Worm (Caenorhabditis elegans) whole organism, L4 larva: ENCODE measurements around the gene set-13.
A peak's percentile ranks its signal among the peaks of the same experiment; 100 is the strongest.

ENCODE experiments used
- F26F4.8 ChIP-seq: fragments of 200-800 bp; sonication (Bioruptor generic); conservative IDR thresholded peaks from 2 replicates; pipeline ENCODE4 v1.3.6; 2022; ENCODE audit warnings: missing genetic modification characterization, missing compliant biosample characterization
- R02D3.7 ChIP-seq: fragments of 150-350 bp; sonication (generic microtip); optimal IDR thresholded peaks from 3 replicates; lab custom pipeline; 2014; ENCODE audit warnings: missing biosample characterization, missing genetic modification characterization
- Y105C5A.15 ChIP-seq: fragments of 200-800 bp; sonication (Bioruptor generic); IDR thresholded peaks from 2 replicates; pipeline ENCODE4 v1.3.6; 2022; ENCODE audit warnings: missing genetic modification characterization, missing compliant biosample characterization
- ZK337.2 ChIP-seq: fragments of 200-800 bp; sonication (Bioruptor generic); IDR thresholded peaks from 2 replicates; pipeline ENCODE4 v1.3.6; 2022; ENCODE audit warnings: missing genetic modification reagents, missing genetic modification characterization, missing compliant biosample characterization
- attf-4 ChIP-seq: sonication (generic microtip); optimal IDR thresholded peaks from 3 replicates; lab custom pipeline; 2017; ENCODE audit warnings: missing biosample characterization, missing genetic modification characterization
- ceh-28 ChIP-seq: fragments of 150-350 bp; optimal IDR thresholded peaks from 2 replicates; lab custom pipeline; 2014; ENCODE audit warnings: missing biosample characterization, missing genetic modification reagents, missing genetic modification characterization
- ceh-62 ChIP-seq: sonication (generic microtip); optimal IDR thresholded peaks from 2 replicates; lab custom pipeline; 2017; ENCODE audit warnings: missing biosample characterization, missing genetic modification characterization
- ctbp-1 ChIP-seq: fragments of 200-800 bp; sonication (Bioruptor generic); IDR thresholded peaks from 2 replicates; pipeline ENCODE4 v1.3.6; 2022; ENCODE audit warnings: missing genetic modification reagents, missing genetic modification characterization, missing compliant biosample characterization
- daf-16 ChIP-seq, 3 experiments: sonication (generic microtip); optimal IDR thresholded peaks; 2 replicates each; lab custom pipeline; 2016 to 2017; ENCODE audit warnings: missing genetic modification characterization in 3 of 3, missing genetic modification reagents in 3 of 3, mild to moderate bottlenecking in 2 of 3, missing compliant biosample characterization in 2 of 3, missing biosample characterization in 1 of 3, moderate library complexity in 1 of 3
- daf-19 ChIP-seq: fragments of 200-800 bp; sonication (Bioruptor generic); conservative IDR thresholded peaks from 2 replicates; pipeline ENCODE4 v1.3.6; 2022; ENCODE audit warnings: missing genetic modification characterization, missing compliant biosample characterization
- dpl-1 ChIP-seq: fragments of 150-350 bp; optimal IDR thresholded peaks from 2 replicates; lab custom pipeline; 2014; ENCODE audit warnings: missing biosample characterization, missing genetic modification reagents, missing genetic modification characterization
- duxl-1 ChIP-seq: sonication (generic microtip); optimal IDR thresholded peaks from 2 replicates; lab custom pipeline; 2016; ENCODE audit warnings: mild to moderate bottlenecking, missing genetic modification characterization, moderate library complexity, missing compliant biosample characterization; ENCODE audit not compliant: poor library complexity
- egl-43 ChIP-seq: fragments of 200-800 bp; sonication (Bioruptor generic); IDR thresholded peaks from 2 replicates; pipeline ENCODE4 v1.3.6; 2022; ENCODE audit warnings: missing genetic modification reagents, missing genetic modification characterization, missing compliant biosample characterization
- fos-1 ChIP-seq: fragments of 150-350 bp; optimal IDR thresholded peaks from 2 replicates; lab custom pipeline; 2014; ENCODE audit warnings: missing biosample characterization, missing genetic modification characterization
- hif-1 ChIP-seq, 2 experiments: sonication (generic microtip); optimal IDR thresholded peaks; 2 replicates each; lab custom pipeline; 2016 to 2017; ENCODE audit warnings: missing compliant biosample characterization in 2 of 2, missing genetic modification characterization in 2 of 2, missing genetic modification reagents in 2 of 2, missing genotype in 2 of 2, mild to moderate bottlenecking in 1 of 2
- hlh-30 ChIP-seq: sonication (generic microtip); optimal IDR thresholded peaks from 2 replicates; lab custom pipeline; 2017; ENCODE audit warnings: antibody characterized with exemption, mild to moderate bottlenecking, missing genetic modification characterization, missing compliant biosample characterization; ENCODE audit not compliant: insufficient read depth
- hmg-1.1 ChIP-seq: fragments of 200-800 bp; sonication (Bioruptor generic); IDR thresholded peaks from 2 replicates; pipeline ENCODE4 v1.3.6; 2022; ENCODE audit warnings: missing genetic modification reagents, missing genetic modification characterization, missing compliant biosample characterization
- jun-1 ChIP-seq: fragments of 150-350 bp; optimal IDR thresholded peaks from 2 replicates; lab custom pipeline; 2014; ENCODE audit warnings: missing biosample characterization, missing genetic modification reagents, missing genetic modification characterization
- lin-29 ChIP-seq: fragments of 200-800 bp; sonication (Bioruptor generic); IDR thresholded peaks from 2 replicates; pipeline ENCODE4 v1.3.6; 2022; ENCODE audit warnings: missing genetic modification reagents, missing genetic modification characterization, missing compliant biosample characterization
- lin-39 ChIP-seq: fragments of 150-350 bp; optimal IDR thresholded peaks from 2 replicates; lab custom pipeline; 2014; ENCODE audit warnings: missing biosample characterization, missing genetic modification reagents, missing genetic modification characterization
- lir-3 ChIP-seq: sonication (generic microtip); optimal IDR thresholded peaks from 2 replicates; lab custom pipeline; 2016; ENCODE audit warnings: mild to moderate bottlenecking, missing genetic modification characterization, missing compliant biosample characterization
- mdl-1 ChIP-seq, 2 experiments: fragments of 150-350 bp in 1 of 2; sonication (generic microtip) in 1 of 2; optimal IDR thresholded peaks; 2 replicates each; lab custom pipeline; 2014 to 2017; ENCODE audit warnings: missing biosample characterization in 2 of 2, missing genetic modification characterization in 2 of 2
- mep-1 ChIP-seq: fragments of 150-350 bp; sonication (generic microtip); optimal IDR thresholded peaks from 3 replicates; lab custom pipeline; 2014; ENCODE audit warnings: missing biosample characterization, missing genetic modification characterization
- mes-2 ChIP-seq: sonication (generic microtip); optimal IDR thresholded peaks from 2 replicates; lab custom pipeline; 2016; ENCODE audit warnings: missing genotype, mild to moderate bottlenecking, missing genetic modification characterization, missing compliant biosample characterization; ENCODE audit not compliant: poor library complexity, severe bottlenecking
- mxl-2 ChIP-seq: fragments of 200-800 bp; sonication (Bioruptor generic); conservative IDR thresholded peaks from 2 replicates; pipeline ENCODE4 v1.3.6; 2022; ENCODE audit warnings: missing genetic modification reagents, missing genetic modification characterization, missing compliant biosample characterization
- nhr-10 ChIP-seq: fragments of 150-350 bp; optimal IDR thresholded peaks from 2 replicates; lab custom pipeline; 2014; ENCODE audit warnings: missing biosample characterization, missing genetic modification characterization
- nhr-237 ChIP-seq: sonication (generic microtip); optimal IDR thresholded peaks from 2 replicates; lab custom pipeline; 2017; ENCODE audit warnings: missing biosample characterization, missing genetic modification characterization
- nhr-42 ChIP-seq: fragments of 200-800 bp; sonication (Bioruptor generic); IDR thresholded peaks from 2 replicates; pipeline ENCODE4 v1.3.6; 2022; ENCODE audit warnings: missing genetic modification characterization, missing compliant biosample characterization
- pha-4 ChIP-seq, 2 experiments: fragments of 150-350 bp in 1 of 2; fragments of 200-800 bp in 1 of 2; sonication (Bioruptor generic) in 1 of 2; IDR thresholded peaks in 1 of 2; optimal IDR thresholded peaks in 1 of 2; 2 replicates each; pipeline versions ENCODE4 v1.3.6 to Lab custom; 2014 to 2022; ENCODE audit warnings: missing genetic modification characterization in 2 of 2, missing genetic modification reagents in 2 of 2, missing biosample characterization in 1 of 2, missing compliant biosample characterization in 1 of 2
- saeg-2 ChIP-seq: fragments of 200-800 bp; sonication (Bioruptor generic); IDR thresholded peaks from 2 replicates; pipeline ENCODE4 v1.3.6; 2022; ENCODE audit warnings: missing genetic modification reagents, missing genetic modification characterization, missing compliant biosample characterization
- skn-1 ChIP-seq: fragments of 150-350 bp; optimal IDR thresholded peaks from 2 replicates; lab custom pipeline; 2014; ENCODE audit warnings: missing biosample characterization, missing genetic modification characterization
- spr-3 ChIP-seq: fragments of 200-800 bp; sonication (Bioruptor generic); optimal IDR thresholded peaks from 2 replicates; lab custom pipeline; 2018; ENCODE audit warnings: mild to moderate bottlenecking, missing genetic modification characterization, missing compliant biosample characterization
- unc-62 ChIP-seq, 3 experiments: fragments of 150-350 bp in 1 of 3; sonication (generic microtip); optimal IDR thresholded peaks in 2 of 3; peaks in 1 of 3; 1 replicate in 1 of 3; 2 replicates in 2 of 3; lab custom pipeline; 2014 to 2017; ENCODE audit warnings: missing biosample characterization in 3 of 3, missing genetic modification characterization in 3 of 3, missing genetic modification reagents in 3 of 3, missing genotype in 1 of 3
- zfp-2 ChIP-seq: sonication (generic microtip); optimal IDR thresholded peaks from 2 replicates; lab custom pipeline; 2016; ENCODE audit warnings: mild to moderate bottlenecking, missing genetic modification characterization, missing compliant biosample characterization
- zip-11 ChIP-seq: fragments of 200-800 bp; sonication (Bioruptor generic); IDR thresholded peaks from 2 replicates; pipeline ENCODE4 v1.3.6; 2022; ENCODE audit warnings: missing genetic modification characterization, missing compliant biosample characterization
- ztf-11 ChIP-seq: fragments of 150-350 bp; optimal IDR thresholded peaks from 2 replicates; lab custom pipeline; 2014; ENCODE audit warnings: missing biosample characterization, missing genetic modification characterization

The set-13 gene

DNA sequence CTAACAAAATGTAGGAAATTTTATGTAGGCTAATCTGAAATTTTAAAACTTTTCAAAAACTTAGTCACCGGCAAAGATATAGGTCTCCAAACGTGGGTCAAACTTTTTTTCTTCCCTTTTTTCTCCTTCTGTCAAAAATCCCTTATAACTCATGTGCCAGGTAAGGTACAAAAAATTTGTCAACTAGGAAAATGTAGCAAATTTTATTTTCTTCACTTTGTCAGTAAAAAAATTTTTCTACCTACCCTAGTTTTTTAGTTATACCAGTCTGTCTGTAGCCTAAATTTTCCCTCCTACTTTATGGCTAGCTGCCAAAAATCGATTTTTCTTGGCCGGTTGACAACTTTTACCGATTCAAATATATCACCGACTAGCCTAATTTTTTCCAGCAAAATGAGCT, at the start of gene set-13:
Gene set-13 (plus strand): TSS at position 301 of the 400 bp plus-strand sequence.
- TF ChIP-seq F26F4.8 (GFP tag; lab: Robert Waterston, UW) (no peak), spr-3 (GFP tag; lab: Kevin White, UChicago) (no peak), nhr-42 (no peak), skn-1 (tag; lab: Kevin White, UChicago) (no peak), fos-1 (tag; lab: Kevin White, UChicago) (no peak)

DNA sequence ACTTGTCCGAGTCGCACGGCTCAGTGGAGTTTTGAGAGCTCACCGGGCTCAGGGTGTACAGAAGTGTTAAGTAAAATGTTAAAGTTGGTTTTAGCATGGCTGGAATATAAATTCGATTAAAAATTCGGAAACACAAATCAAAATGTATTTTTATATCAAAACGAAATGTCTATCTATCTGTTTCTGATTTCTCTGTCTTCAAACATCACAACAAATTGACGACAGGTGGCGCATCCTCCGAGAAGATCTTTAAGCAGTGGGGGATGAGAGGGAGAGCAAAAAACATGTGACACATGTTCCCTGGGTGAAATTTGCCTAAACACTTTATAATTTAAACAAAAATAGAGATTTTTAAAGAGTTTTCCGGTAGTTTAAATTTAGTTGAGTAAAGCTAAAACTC, 47.8 kb upstream of the set-13 start, which contains the start of gene F08D12.7:
Gene F08D12.7 (minus strand): TSS at position 101 of the 400 bp plus-strand sequence.
- TF ChIP-seq hlh-30 (tag; lab: Kevin White, UChicago) (no peak), daf-16 (GFP tag; optimal IDR thresholded peaks at IDR 0.05; lab: Kevin White, UChicago) (peak in 1 of 2 experiments; percentile 36), daf-16 (tag; optimal IDR thresholded peaks at IDR 0.05; lab: Kevin White, UChicago) (no peak)

DNA sequence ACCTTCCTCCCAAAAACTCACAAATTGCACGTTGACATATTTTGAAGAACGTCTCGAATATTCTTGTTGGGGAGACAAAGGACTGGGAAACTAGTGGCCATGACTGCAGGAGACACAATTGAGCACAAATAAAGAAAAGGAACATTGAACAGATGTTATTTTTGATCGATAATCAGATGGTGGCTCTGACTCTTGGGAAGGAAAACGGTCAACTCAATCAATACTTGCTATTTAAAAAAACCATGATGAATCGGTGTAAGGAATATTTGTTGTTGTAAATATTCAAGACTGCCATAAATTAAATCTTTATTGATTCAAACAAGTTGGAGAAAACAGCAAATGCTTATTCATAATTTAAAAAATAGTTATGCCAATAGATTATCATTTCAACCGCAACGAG, 46.0 kb upstream of the set-13 start, which contains the start of gene fbxb-105:
Gene fbxb-105 (minus strand): TSS at position 101 of the 400 bp plus-strand sequence.
- TF ChIP-seq hif-1 (tag; optimal IDR thresholded peaks at IDR 0.05; lab: Kevin White, UChicago) (no peak), mdl-1 (tag; optimal IDR thresholded peaks at IDR 0.05; lab: Kevin White, UChicago) (no peak), saeg-2 (no peak), nhr-10 (no peak), ceh-28 (tag; lab: Kevin White, UChicago) (no peak), ceh-62 (tag; lab: Kevin White, UChicago) (no peak), jun-1 (tag; lab: Kevin White, UChicago) (no peak), unc-62 (GFP tag; optimal IDR thresholded peaks at IDR 0.05 in 1 of 2; lab: Kevin White, UChicago) (no peak), unc-62 (tag; optimal IDR thresholded peaks at IDR 0.05; lab: Kevin White, UChicago) (no peak)
- TF ChIP-seq, all 104 proteins: peak for 0

DNA sequence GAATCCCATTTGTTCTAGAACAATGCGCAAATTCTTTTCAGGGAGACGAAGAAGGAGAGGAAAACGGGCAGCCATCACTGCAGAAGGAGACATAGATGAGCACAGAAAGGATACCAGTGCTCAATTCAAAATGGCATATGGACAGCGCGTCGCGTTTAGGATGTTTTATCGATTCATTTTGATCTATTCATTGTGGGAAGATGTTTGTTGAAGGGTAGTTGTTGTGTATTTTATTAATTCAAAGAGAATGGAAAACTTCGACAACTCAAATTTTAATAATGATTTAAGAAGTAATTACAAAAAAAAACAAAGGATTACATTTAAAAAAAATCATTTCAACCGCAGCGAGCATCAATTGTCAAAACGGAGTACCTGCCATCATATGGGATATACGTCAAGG, 44.6 kb upstream of the set-13 start, which contains the start of gene sdz-10:
Gene sdz-10 (minus strand): TSS at position 101 of the 400 bp plus-strand sequence.
- no peak for TF ChIP-seq zfp-2 (tag; lab: Kevin White, UChicago)
- no peak for TF ChIP-seq skn-1 (tag; lab: Kevin White, UChicago)
- no peak for TF ChIP-seq Y105C5A.15 (GFP tag; lab: Robert Waterston, UW)
- no peak for TF ChIP-seq dpl-1 (GFP tag; lab: Kevin White, UChicago)
- no peak for TF ChIP-seq pha-4 (GFP tag; IDR thresholded peaks at IDR 0.05; lab: Robert Waterston, UW)
- no peak for TF ChIP-seq pha-4 (tag; optimal IDR thresholded peaks at IDR 0.05; lab: Kevin White, UChicago)

DNA sequence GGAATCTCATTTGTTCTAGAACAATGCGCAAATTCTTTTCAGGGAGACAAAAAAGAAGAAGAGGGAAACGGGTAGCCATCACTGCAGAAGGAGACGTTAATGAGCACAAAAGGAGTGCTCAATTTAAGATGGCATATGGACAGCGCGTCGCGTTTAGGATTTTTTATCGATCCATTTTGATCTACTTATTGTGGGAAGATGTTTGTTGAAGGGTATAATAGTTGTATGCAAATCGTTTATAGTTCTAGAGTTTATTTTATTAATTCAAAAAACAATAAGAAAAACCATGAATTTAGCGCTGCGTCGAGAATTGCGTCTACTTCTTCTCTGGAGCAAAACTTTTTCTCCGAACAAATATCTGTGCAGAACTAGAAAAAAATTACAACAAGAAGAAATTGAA, 43.2 kb upstream of the set-13 start, which contains the start of gene sdz-9:
Gene sdz-9 (minus strand): TSS at position 101 of the 400 bp plus-strand sequence.
- TF ChIP-seq mep-1 (tag; lab: Kevin White, UChicago) (no peak), unc-62 (GFP tag; optimal IDR thresholded peaks at IDR 0.05 in 1 of 2; lab: Kevin White, UChicago) (peak in 1 of 2 experiments; percentile 10), unc-62 (tag; optimal IDR thresholded peaks at IDR 0.05; lab: Kevin White, UChicago) (no peak)
- TF ChIP-seq, all 104 proteins: peak for 1

DNA sequence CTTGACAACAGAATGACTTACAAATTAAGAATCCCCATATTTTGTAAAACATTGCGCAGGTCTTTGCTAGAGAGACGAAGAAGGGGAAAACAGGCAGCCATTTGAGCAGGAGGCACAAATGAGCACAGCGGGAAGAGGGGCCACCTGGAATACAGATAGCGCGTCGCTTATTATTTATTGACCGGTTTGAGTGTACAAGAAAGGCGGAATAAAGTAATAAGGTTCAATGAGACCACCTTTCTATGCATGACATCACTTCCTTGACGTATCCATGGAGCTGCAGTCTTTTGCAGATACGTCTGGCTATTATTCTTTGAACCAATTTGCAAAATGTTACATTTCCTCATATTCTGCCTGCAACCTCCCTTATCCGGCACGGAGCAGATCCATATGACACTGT, 41.9 kb upstream of the set-13 start, which contains the start of gene fbxb-111:
Gene fbxb-111 (minus strand): TSS at position 101 of the 400 bp plus-strand sequence.
- TF ChIP-seq lir-3 (no peak), duxl-1 (tag; lab: Kevin White, UChicago) (no peak), daf-16 (GFP tag; optimal IDR thresholded peaks at IDR 0.05; lab: Kevin White, UChicago) (no peak), daf-16 (tag; optimal IDR thresholded peaks at IDR 0.05; lab: Kevin White, UChicago) (no peak), mxl-2 (GFP tag; lab: Robert Waterston, UW) (no peak), saeg-2 (no peak), zip-11 (no peak)

DNA sequence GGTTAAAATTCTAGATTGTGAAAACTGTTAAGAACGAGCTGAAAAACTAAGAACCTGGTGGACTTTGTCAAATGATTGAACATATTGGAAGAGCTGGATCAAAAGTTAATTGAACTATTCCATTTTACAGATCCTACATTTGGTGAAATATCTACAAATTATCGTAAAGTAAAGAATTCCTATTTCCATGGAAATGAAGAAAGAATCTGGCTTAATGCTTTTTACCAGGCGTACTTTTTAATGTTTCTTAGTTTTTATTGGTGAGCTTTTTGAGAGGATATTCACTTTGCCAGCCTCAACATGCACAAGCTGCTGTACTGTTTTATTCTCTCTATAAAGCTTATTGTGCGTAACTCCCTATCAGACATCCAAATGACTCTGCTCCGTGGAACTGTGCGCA, 38.9 kb upstream of the set-13 start, which contains the start of gene F08D12.4:
Gene F08D12.4 (plus strand): TSS at position 301 of the 400 bp plus-strand sequence.
- no peak for TF ChIP-seq ctbp-1 (GFP tag; lab: Robert Waterston, UW)
- no peak for TF ChIP-seq ztf-11 (tag; lab: Kevin White, UChicago)
- no peak for TF ChIP-seq duxl-1 (tag; lab: Kevin White, UChicago)
- no peak for TF ChIP-seq attf-4 (tag; lab: Kevin White, UChicago)
- no peak for TF ChIP-seq daf-19 (GFP tag; lab: Robert Waterston, UW)
- TF ChIP-seq egl-43 (GFP tag; lab: Robert Waterston, UW), result no peak
- TF ChIP-seq mes-2 (tag; lab: Kevin White, UChicago), result no peak
- no peak for TF ChIP-seq ZK337.2 (GFP tag; lab: Robert Waterston, UW)
- no peak for TF ChIP-seq R02D3.7
- TF ChIP-seq lin-29, result no peak
- no peak for TF ChIP-seq hmg-1.1 (GFP tag; lab: Robert Waterston, UW)
- no peak for TF ChIP-seq jun-1 (tag; lab: Kevin White, UChicago)
- TF ChIP-seq spr-3 (GFP tag; lab: Kevin White, UChicago), result no peak
- no peak for TF ChIP-seq lin-39
- TF ChIP-seq nhr-237 (tag; lab: Kevin White, UChicago), result no peak
